Fruit fly (Drosophila melanogaster): ENCODE data around the gene ppk28.

The ppk28 gene

DNA sequence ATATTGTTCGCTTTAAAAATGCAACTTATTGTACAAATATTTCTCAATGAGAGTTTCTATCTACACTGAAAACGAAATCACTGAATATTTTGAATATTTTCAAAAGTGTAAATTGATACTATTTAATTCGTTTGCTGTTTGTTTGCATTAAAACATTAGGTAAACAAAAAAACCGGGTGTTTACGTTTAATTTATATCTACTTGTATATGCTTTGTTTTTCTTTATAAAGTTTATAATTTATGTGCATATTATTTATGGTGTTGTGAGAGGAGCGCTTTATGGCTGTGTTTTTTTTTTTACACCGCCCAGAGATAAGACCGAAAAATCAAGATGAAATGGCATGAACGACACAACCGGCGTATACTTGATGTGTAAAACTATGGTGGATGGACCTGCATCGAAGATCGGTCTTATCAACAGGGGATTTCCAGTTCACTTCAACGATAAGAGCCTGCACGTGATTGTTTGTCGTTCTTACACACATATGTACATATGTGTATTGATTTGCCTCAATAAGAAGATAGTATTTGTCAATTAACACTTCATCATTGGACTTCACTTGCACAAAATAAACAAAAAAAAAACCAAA, 23.7 kb downstream of the ppk28 start (continued):
- peak; percentile 59 for TF ChIP-seq cwo (GFP tag; optimal IDR thresholded peaks at IDR 0.05)
- TF ChIP-seq NC2α (GFP tag; optimal IDR thresholded peaks at IDR 0.05): no peak
- TF ChIP-seq CG1832 (GFP tag; optimal IDR thresholded peaks at IDR 0.05): no peak
- TF ChIP-seq CG12299 (tag; optimal IDR thresholded peaks at IDR 0.05): no peak
- TF ChIP-seq Poxn (GFP tag; IDR thresholded peaks at IDR 0.05): no peak
- no peak for TF ChIP-seq CG8388 (GFP tag; optimal IDR thresholded peaks at IDR 0.05)
- TF ChIP-seq CG17612 (GFP tag; IDR thresholded peaks at IDR 0.05): no peak
- no peak for TF ChIP-seq CG9609 (GFP tag; optimal IDR thresholded peaks at IDR 0.05)
- no peak for TF ChIP-seq prd (optimal IDR thresholded peaks at IDR 0.05)
- no peak for TF ChIP-seq prd (GFP tag; IDR thresholded peaks at IDR 0.05)
- no peak for TF ChIP-seq ssp (GFP tag; IDR thresholded peaks at IDR 0.05)
- TF ChIP-seq HLH54F (GFP tag; optimal IDR thresholded peaks at IDR 0.05): no peak
- TF ChIP-seq CG10565 (GFP tag; optimal IDR thresholded peaks at IDR 0.05): no peak
- no peak for TF ChIP-seq sima (GFP tag; optimal IDR thresholded peaks at IDR 0.05)
- TF ChIP-seq zen2 (GFP tag; IDR thresholded peaks at IDR 0.05; ENCODE audit: partially characterized antibody): no peak
- TF ChIP-seq CG18011 (GFP tag; optimal IDR thresholded peaks at IDR 0.05): no peak
- no peak for TF ChIP-seq pho (GFP tag; optimal IDR thresholded peaks at IDR 0.05)
- TF ChIP-seq CG15011 (GFP tag; optimal IDR thresholded peaks at IDR 0.05): no peak
- no peak for TF ChIP-seq CG11560 (tag; IDR thresholded peaks at IDR 0.05)
- no peak for TF ChIP-seq CG1233 (GFP tag; optimal IDR thresholded peaks at IDR 0.05)
- no peak for TF ChIP-seq CG33213 (GFP tag; optimal IDR thresholded peaks at IDR 0.05)
- TF ChIP-seq D19B (GFP tag; optimal IDR thresholded peaks at IDR 0.05): no peak
- no peak for TF ChIP-seq CG14441 (GFP tag; IDR thresholded peaks at IDR 0.05)
- TF ChIP-seq CG14860 (GFP tag; IDR thresholded peaks at IDR 0.05; ENCODE audit: partially characterized antibody): no peak
- TF ChIP-seq pb (GFP tag; optimal IDR thresholded peaks at IDR 0.05): no peak
- no peak for TF ChIP-seq shn (GFP tag; optimal IDR thresholded peaks at IDR 0.05)
- no peak for TF ChIP-seq gsb (GFP tag; IDR thresholded peaks at IDR 0.05)
- TF ChIP-seq jigr1 (GFP tag; IDR thresholded peaks at IDR 0.05): no peak
- no peak for TF ChIP-seq MTF-1 (GFP tag; optimal IDR thresholded peaks at IDR 0.05; ENCODE audit: borderline replicate concordance)
- no peak for TF ChIP-seq CG8944 (GFP tag; optimal IDR thresholded peaks at IDR 0.05)
- no peak for TF ChIP-seq CG3847 (GFP tag; IDR thresholded peaks at IDR 0.05)
- no peak for TF ChIP-seq CG2875 (GFP tag; optimal IDR thresholded peaks at IDR 0.05)
- 0 out of 4 replicates have a peak, but pooled peaks have one; percentile 20 for TF ChIP-seq chinmo (GFP tag; IDR thresholded peaks at IDR 0.05; ENCODE audit: partially characterized antibody)
- no peak for TF ChIP-seq Lim3 (GFP tag; IDR thresholded peaks at IDR 0.05)
- no peak for TF ChIP-seq CG18619 (GFP tag; optimal IDR thresholded peaks at IDR 0.05)
- no peak for TF ChIP-seq gt (GFP tag; IDR thresholded peaks at IDR 0.05)
- peak; percentile 34 for TF ChIP-seq unpg (GFP tag; optimal IDR thresholded peaks at IDR 0.05)
- TF ChIP-seq CG5953 (GFP tag; IDR thresholded peaks at IDR 0.05): no peak
- TF ChIP-seq odd (GFP tag; optimal IDR thresholded peaks at IDR 0.05): no peak
- TF ChIP-seq gce (GFP tag; IDR thresholded peaks at IDR 0.05): no peak
- no peak for TF ChIP-seq BtbVII (GFP tag; optimal IDR thresholded peaks at IDR 0.05)
- TF ChIP-seq TFAM (GFP tag; optimal IDR thresholded peaks at IDR 0.05): no peak
- TF ChIP-seq tgo (GFP tag; IDR thresholded peaks at IDR 0.05): no peak
- TF ChIP-seq CG6254 (GFP tag; optimal IDR thresholded peaks at IDR 0.05): no peak
- TF ChIP-seq CG9215 (GFP tag; IDR thresholded peaks at IDR 0.05): no peak
- TF ChIP-seq CG15514 (GFP tag; optimal IDR thresholded peaks at IDR 0.05): peak; percentile 4
- TF ChIP-seq fru (optimal IDR thresholded peaks at IDR 0.05): no peak
- no peak for TF ChIP-seq Dip3 (GFP tag; optimal IDR thresholded peaks at IDR 0.05)
- TF ChIP-seq fd96Cb (tag; optimal IDR thresholded peaks at IDR 0.05): no peak
- TF ChIP-seq dmrt11E (tag; optimal IDR thresholded peaks at IDR 0.05): no peak
- TF ChIP-seq lmd (GFP tag; IDR thresholded peaks at IDR 0.05): no peak
- no peak for TF ChIP-seq CG8359 (GFP tag; optimal IDR thresholded peaks at IDR 0.05; ENCODE audit: borderline replicate concordance)

Data from whole organism, embryonic.